Worm (Caenorhabditis elegans): ENCODE measurements around the gene srh-219.
A peak's percentile ranks its signal among the peaks of the same experiment; 100 is the strongest.

The srh-219 gene

ce11 chrV:15517413-15517812, 22.1 kb downstream of the srh-219 start, which contains the start of gene F21A3.3:
Gene F21A3.3, plus strand, starts transcription at chrV:15517713.
- TF ChIP-seq sptf-1 (tag; optimal IDR thresholded peaks at IDR 0.05) (no peak), bed-3 (GFP tag; optimal IDR thresholded peaks at IDR 0.05) (no peak), unc-62 (GFP tag; optimal IDR thresholded peaks at IDR 0.05) (no peak), ztf-11 (tag; optimal IDR thresholded peaks at IDR 0.05) (no peak), ceh-83 (GFP tag; optimal IDR thresholded peaks at IDR 0.05) (no peak), elt-3 (tag; optimal IDR thresholded peaks at IDR 0.05) (no peak), zip-8 (tag; optimal IDR thresholded peaks at IDR 0.05) (no peak), pha-4 (tag; optimal IDR thresholded peaks at IDR 0.05) (no peak), nhr-237 (tag; optimal IDR thresholded peaks at IDR 0.05) (no peak), ceh-39 (tag; optimal IDR thresholded peaks at IDR 0.05) (no peak), nhr-28 (tag; optimal IDR thresholded peaks at IDR 0.05) (no peak), mab-5 (tag; optimal IDR thresholded peaks at IDR 0.05) (no peak), sem-2 (GFP tag; optimal IDR thresholded peaks at IDR 0.05) (no peak), tbx-8 (GFP tag; optimal IDR thresholded peaks at IDR 0.05) (no peak), unc-120 (tag; optimal IDR thresholded peaks at IDR 0.05; ENCODE audit: poor library complexity, severe bottlenecking) (no peak)

ce11 chrV:15519845-15520244, 24.6 kb downstream of the srh-219 start:
- TF ChIP-seq unc-39 (tag; optimal IDR thresholded peaks at IDR 0.05) (no peak), ces-1 (GFP tag; optimal IDR thresholded peaks at IDR 0.05) (peak; percentile 53)

- TF ChIP-seq ceh-43 (GFP tag; optimal IDR thresholded peaks at IDR 0.05) (no peak), mls-2 (tag; optimal IDR thresholded peaks at IDR 0.05) (no peak), ham-2 (GFP tag; optimal IDR thresholded peaks at IDR 0.05) (no peak), snpc-4 (tag; optimal IDR thresholded peaks at IDR 0.05) (no peak), blmp-1 (tag; optimal IDR thresholded peaks at IDR 0.05) (no peak), lin-13 (tag; optimal IDR thresholded peaks at IDR 0.05) (no peak), unc-62 (GFP tag; optimal IDR thresholded peaks at IDR 0.05) (no peak), nhr-76 (tag; optimal IDR thresholded peaks at IDR 0.05) (no peak), sem-2 (GFP tag; optimal IDR thresholded peaks at IDR 0.05) (no peak), sptf-1 (tag; optimal IDR thresholded peaks at IDR 0.05) (no peak), ces-1 (GFP tag; optimal IDR thresholded peaks at IDR 0.05) (no peak), cnd-1 (tag; optimal IDR thresholded peaks at IDR 0.05) (no peak), tbx-8 (GFP tag; optimal IDR thresholded peaks at IDR 0.05) (no peak)
Measured at ce11 chrV:15520398-15520797, 25.1 kb downstream of the srh-219 start.

- TF ChIP-seq elt-3 (tag; optimal IDR thresholded peaks at IDR 0.05) (no peak), unc-62 (GFP tag; optimal IDR thresholded peaks at IDR 0.05) (no peak), nhr-28 (tag; optimal IDR thresholded peaks at IDR 0.05) (no peak), drap-1 (GFP tag; optimal IDR thresholded peaks at IDR 0.05) (no peak), unc-120 (tag; optimal IDR thresholded peaks at IDR 0.05; ENCODE audit: poor library complexity, severe bottlenecking) (no peak), sptf-1 (tag; optimal IDR thresholded peaks at IDR 0.05) (no peak), ztf-11 (tag; optimal IDR thresholded peaks at IDR 0.05) (no peak), tbx-8 (GFP tag; optimal IDR thresholded peaks at IDR 0.05) (no peak), unc-39 (tag; optimal IDR thresholded peaks at IDR 0.05) (no peak), lsy-2 (tag; optimal IDR thresholded peaks at IDR 0.05) (no peak), ceh-43 (GFP tag; optimal IDR thresholded peaks at IDR 0.05) (no peak), lin-13 (tag; optimal IDR thresholded peaks at IDR 0.05) (no peak), blmp-1 (tag; optimal IDR thresholded peaks at IDR 0.05) (no peak)
Measured at ce11 chrV:15521920-15522319, 26.7 kb downstream of the srh-219 start, which contains the start of gene lgc-31. Gene lgc-31, minus strand, starts transcription at chrV:15522020.

- TF ChIP-seq nhr-237 (tag; optimal IDR thresholded peaks at IDR 0.05) (no peak), zip-8 (tag; optimal IDR thresholded peaks at IDR 0.05) (peak; percentile 74), sptf-1 (tag; optimal IDR thresholded peaks at IDR 0.05) (no peak), elt-3 (tag; optimal IDR thresholded peaks at IDR 0.05) (no peak)
Measured at ce11 chrV:15529069-15529468, 33.8 kb downstream of the srh-219 start, which contains the start of gene srh-276. Gene srh-276, plus strand, starts transcription at chrV:15529369.

ce11 chrV:15533096-15533495, 37.8 kb downstream of the srh-219 start, which contains the start of gene F21A3.11:
Gene F21A3.11, minus strand, starts transcription at chrV:15533212.
- TF ChIP-seq blmp-1 (tag; optimal IDR thresholded peaks at IDR 0.05), result no peak

- TF ChIP-seq nhr-2 (tag; optimal IDR thresholded peaks at IDR 0.05), result no peak
- TF ChIP-seq hlh-1 (tag; optimal IDR thresholded peaks at IDR 0.05), result no peak
- TF ChIP-seq unc-62 (GFP tag; optimal IDR thresholded peaks at IDR 0.05), result no peak
- no peak for TF ChIP-seq nhr-237 (tag; optimal IDR thresholded peaks at IDR 0.05)
- TF ChIP-seq unc-39 (tag; optimal IDR thresholded peaks at IDR 0.05), result no peak
- TF ChIP-seq ham-2 (GFP tag; optimal IDR thresholded peaks at IDR 0.05), result no peak
- TF ChIP-seq mls-2 (tag; optimal IDR thresholded peaks at IDR 0.05), result no peak
- no peak for TF ChIP-seq ceh-83 (GFP tag; optimal IDR thresholded peaks at IDR 0.05)
- TF ChIP-seq elt-3 (tag; optimal IDR thresholded peaks at IDR 0.05), result no peak
- TF ChIP-seq sptf-1 (tag; optimal IDR thresholded peaks at IDR 0.05), result no peak
Measured at ce11 chrV:15533864-15534263, 38.6 kb downstream of the srh-219 start, which contains the start of gene F21A3.2. Gene F21A3.2, minus strand, starts transcription at chrV:15533964.

Measured in whole organism, mixed stage, embryonic.